Worm (Caenorhabditis elegans): ENCODE measurements around the gene npax-3.

Gene npax-3

DNA sequence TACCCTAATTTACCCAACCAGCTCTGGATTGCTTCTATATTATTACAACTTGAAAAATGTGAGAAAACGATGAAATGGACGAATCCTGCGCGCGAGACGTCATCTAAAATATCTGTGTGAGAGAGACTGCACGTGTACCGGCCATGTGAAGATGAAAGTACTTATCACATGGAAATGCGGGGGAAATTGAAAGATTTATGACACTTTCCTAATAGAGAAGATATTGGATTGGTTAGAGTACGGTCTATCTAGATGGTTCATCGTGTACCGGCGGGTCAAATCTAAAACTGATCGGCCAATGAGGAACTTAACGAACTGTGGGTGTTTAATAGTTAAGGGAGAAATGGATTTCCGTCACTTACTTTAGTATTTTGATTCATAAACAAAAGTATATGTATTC, 45.9 kb downstream of the npax-3 start (continued):
- TF ChIP-seq zag-1 (tag; optimal IDR thresholded peaks at IDR 0.05) (no peak), lin-39 (tag; optimal IDR thresholded peaks at IDR 0.05) (no peak), elt-1 (tag; optimal IDR thresholded peaks at IDR 0.05) (no peak), mab-5 (tag; optimal IDR thresholded peaks at IDR 0.05) (no peak), nhr-6 (tag; optimal IDR thresholded peaks at IDR 0.05) (no peak), egl-27 (tag; optimal IDR thresholded peaks at IDR 0.05) (peak; percentile 48), gmeb-1 (tag; optimal IDR thresholded peaks at IDR 0.05) (peak; percentile 45), ztf-1 (GFP tag; conservative IDR thresholded peaks at IDR 0.05) (no peak), F13H6.1 (tag; optimal IDR thresholded peaks at IDR 0.05) (no peak), blmp-1 (tag; optimal IDR thresholded peaks at IDR 0.05; ENCODE audit: insufficient read depth) (peak; percentile 84), crh-2 (tag; optimal IDR thresholded peaks at IDR 0.05) (peak; percentile 35), sem-4 (tag; optimal IDR thresholded peaks at IDR 0.05) (no peak), elt-3 (tag; optimal IDR thresholded peaks at IDR 0.05) (no peak), nhr-129 (tag; optimal IDR thresholded peaks at IDR 0.05) (peak; percentile 4), nhr-21 (tag; optimal IDR thresholded peaks at IDR 0.05) (peak; percentile 92), dmd-4 (tag; optimal IDR thresholded peaks at IDR 0.05) (no peak), peb-1 (tag; optimal IDR thresholded peaks at IDR 0.05) (no peak), Y55F3AM.14 (GFP tag; optimal IDR thresholded peaks at IDR 0.05) (peak; percentile 5), ceh-16 (tag; optimal IDR thresholded peaks at IDR 0.05) (no peak), ztf-4 (tag; optimal IDR thresholded peaks at IDR 0.05) (no peak), sma-3 (GFP tag; optimal IDR thresholded peaks at IDR 0.05) (peak; percentile 82), nhr-25 (tag; optimal IDR thresholded peaks at IDR 0.05) (peak; percentile 79), lin-13 (GFP tag; optimal IDR thresholded peaks at IDR 0.05) (no peak), unc-39 (tag; optimal IDR thresholded peaks at IDR 0.05) (no peak), C34F6.9 (tag; optimal IDR thresholded peaks at IDR 0.05) (no peak)

DNA sequence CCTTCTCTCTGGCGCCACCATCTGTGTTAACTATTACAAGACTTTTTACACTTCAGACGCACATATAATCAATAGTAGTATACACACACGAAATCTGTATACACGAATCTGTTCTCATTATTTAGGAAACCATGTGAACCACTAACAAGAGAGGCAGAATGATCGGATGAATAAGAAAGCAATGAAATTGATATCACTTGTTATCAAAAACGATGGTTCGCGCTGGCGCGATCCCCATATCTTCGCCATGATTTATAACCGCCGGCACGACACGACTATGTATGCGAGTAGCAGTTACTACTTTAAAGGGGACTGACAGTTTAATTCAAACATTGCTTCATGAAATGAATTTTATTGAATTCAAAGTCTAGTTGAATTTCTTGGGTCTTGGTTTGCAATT, 46.6 kb downstream of the npax-3 start:
- TF ChIP-seq nhr-25 (tag; optimal IDR thresholded peaks at IDR 0.05), result no peak
- no peak for TF ChIP-seq ceh-82 (tag; optimal IDR thresholded peaks at IDR 0.05)
- TF ChIP-seq nhr-21 (tag; optimal IDR thresholded peaks at IDR 0.05), result peak; percentile 31
- TF ChIP-seq sma-9 (GFP tag; optimal IDR thresholded peaks at IDR 0.05), result peak; percentile 77
- no peak for TF ChIP-seq sma-9 (tag; optimal IDR thresholded peaks at IDR 0.05)

DNA sequence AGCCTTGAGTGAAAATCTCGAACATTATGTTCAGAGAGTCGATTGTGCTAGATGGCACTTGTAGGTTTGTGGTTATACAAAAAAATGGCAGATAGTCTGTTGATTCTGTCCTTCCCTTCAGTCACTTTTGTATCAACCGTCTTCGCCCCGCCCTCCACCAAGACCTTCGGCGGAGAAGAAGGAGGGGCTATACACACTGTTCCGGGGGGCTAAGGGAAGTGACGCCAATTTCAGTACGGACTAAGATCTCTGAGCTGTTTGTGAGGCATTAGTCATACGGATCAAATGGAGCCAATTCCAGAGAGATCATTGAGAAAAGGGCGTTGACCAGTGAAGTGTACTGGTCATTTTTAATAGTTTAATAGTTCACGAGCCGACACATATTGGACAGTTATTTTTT, 47.4 kb downstream of the npax-3 start, which contains the start of gene swt-3:
TSS of gene swt-3 (minus strand) at position 101 of the 400 bp plus-strand sequence.
- no peak for TF ChIP-seq aly-2 (tag; optimal IDR thresholded peaks at IDR 0.05)

DNA sequence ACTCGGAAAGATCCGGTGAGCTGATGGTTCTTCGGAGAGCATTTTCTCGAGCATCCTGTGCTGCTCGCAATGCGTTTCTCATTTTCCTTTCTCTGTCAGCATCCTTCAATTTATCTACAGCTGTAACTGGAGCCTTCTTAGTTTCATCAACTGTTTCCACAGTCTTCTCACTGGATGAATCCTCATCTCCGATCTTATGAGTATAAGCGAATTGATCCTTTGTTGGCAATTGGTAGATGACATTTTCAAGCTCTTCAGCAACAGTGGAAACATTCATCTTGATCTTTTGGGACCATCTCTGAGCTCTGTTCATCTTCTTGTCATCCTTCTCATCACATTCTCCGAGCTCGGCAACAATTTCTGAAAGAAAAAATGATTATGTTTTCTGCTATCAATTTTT, 48.6 kb downstream of the npax-3 start:
- TF ChIP-seq lin-13 (GFP tag; optimal IDR thresholded peaks at IDR 0.05), result no peak
- no peak for TF ChIP-seq ceh-82 (tag; optimal IDR thresholded peaks at IDR 0.05)
- no peak for TF ChIP-seq peb-1 (tag; optimal IDR thresholded peaks at IDR 0.05)
- TF ChIP-seq zag-1 (tag; optimal IDR thresholded peaks at IDR 0.05), result no peak
- TF ChIP-seq ztf-4 (tag; optimal IDR thresholded peaks at IDR 0.05), result no peak
- no peak for TF ChIP-seq crh-2 (tag; optimal IDR thresholded peaks at IDR 0.05)
- TF ChIP-seq fos-1 (tag; optimal IDR thresholded peaks at IDR 0.05), result no peak
- TF ChIP-seq gmeb-1 (tag; optimal IDR thresholded peaks at IDR 0.05), result no peak
- TF ChIP-seq nhr-237 (tag; optimal IDR thresholded peaks at IDR 0.05), result no peak

DNA sequence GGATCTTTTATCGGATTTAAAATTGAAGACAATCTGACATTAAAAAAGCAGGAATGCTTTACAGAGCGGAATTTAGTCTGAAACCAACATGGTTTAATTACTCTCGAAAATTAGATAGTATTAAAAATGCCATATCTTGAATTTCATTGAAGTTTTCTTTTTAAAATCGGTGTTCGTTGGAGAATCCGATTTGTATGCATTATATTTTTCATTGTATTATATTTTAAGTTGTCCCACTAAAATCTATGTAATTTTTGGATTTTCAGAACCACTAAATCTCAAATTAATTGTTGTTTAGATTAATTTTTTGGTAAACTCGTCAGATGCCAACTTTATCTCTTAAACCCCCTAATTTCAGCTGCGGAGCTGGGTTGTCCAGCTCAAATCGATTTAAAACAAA, 49.4 kb downstream of the npax-3 start:
- TF ChIP-seq unc-55 (GFP tag; optimal IDR thresholded peaks at IDR 0.05), result no peak
- TF ChIP-seq nhr-25 (tag; optimal IDR thresholded peaks at IDR 0.05), result peak; percentile 16

DNA sequence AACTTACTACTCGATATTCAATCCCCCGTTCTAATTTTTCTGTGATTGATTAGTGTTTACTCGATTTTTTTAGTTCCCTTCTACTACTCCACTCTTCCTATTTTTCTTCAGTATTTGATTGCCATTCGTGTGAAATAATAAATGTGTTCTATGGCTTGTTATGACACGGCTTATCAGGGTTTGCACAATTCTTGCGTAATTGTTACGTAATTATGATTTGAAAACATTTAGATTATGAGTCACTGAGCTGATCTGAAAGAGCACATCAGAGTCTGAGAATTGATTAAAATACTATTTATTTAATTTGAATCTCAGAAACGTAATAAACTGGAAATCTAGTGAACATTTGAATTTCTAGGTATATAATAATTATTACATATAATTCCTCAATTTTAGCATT, 50.3 kb downstream of the npax-3 start:
- TF ChIP-seq unc-39 (tag; optimal IDR thresholded peaks at IDR 0.05), result no peak
- no peak for TF ChIP-seq nhr-12 (tag; optimal IDR thresholded peaks at IDR 0.05)
- TF ChIP-seq dmd-4 (tag; optimal IDR thresholded peaks at IDR 0.05), result no peak
- no peak for TF ChIP-seq blmp-1 (tag; optimal IDR thresholded peaks at IDR 0.05; ENCODE audit: insufficient read depth)
- no peak for TF ChIP-seq nhr-11 (tag; optimal IDR thresholded peaks at IDR 0.05)
- no peak for TF ChIP-seq crh-2 (tag; optimal IDR thresholded peaks at IDR 0.05)
- TF ChIP-seq Y55F3AM.14 (GFP tag; optimal IDR thresholded peaks at IDR 0.05), result no peak
- TF ChIP-seq ZK546.5 (tag; optimal IDR thresholded peaks at IDR 0.05), result no peak
- no peak for TF ChIP-seq mdl-1 (tag; optimal IDR thresholded peaks at IDR 0.05)
- TF ChIP-seq unc-55 (GFP tag; optimal IDR thresholded peaks at IDR 0.05), result no peak
- no peak for TF ChIP-seq mab-5 (tag; optimal IDR thresholded peaks at IDR 0.05)
- no peak for TF ChIP-seq ztf-4 (tag; optimal IDR thresholded peaks at IDR 0.05)
- TF ChIP-seq skn-1 (tag; optimal IDR thresholded peaks at IDR 0.05), result no peak
- TF ChIP-seq nhr-77 (tag; optimal IDR thresholded peaks at IDR 0.05), result no peak
- TF ChIP-seq mbf-1 (tag; optimal IDR thresholded peaks at IDR 0.05), result no peak
- no peak for TF ChIP-seq R02D3.7 (tag; optimal IDR thresholded peaks at IDR 0.05)
- no peak for TF ChIP-seq zag-1 (tag; optimal IDR thresholded peaks at IDR 0.05)
- TF ChIP-seq nhr-21 (tag; optimal IDR thresholded peaks at IDR 0.05), result no peak
- TF ChIP-seq elt-3 (tag; optimal IDR thresholded peaks at IDR 0.05), result no peak

All from whole organism, L2 larva.